Worm (Caenorhabditis elegans) whole organism, mixed stage, embryonic: ENCODE data around the gene C44C10.9.

Experiments used
- ces-1 ChIP-seq: fragments of 150-350 bp; optimal IDR thresholded peaks from 2 replicates; lab custom pipeline; 2014; ENCODE audit warnings: missing biosample characterization, missing genetic modification reagents, missing genetic modification characterization
- elt-1 ChIP-seq: sonication (generic microtip); optimal IDR thresholded peaks from 2 replicates; lab custom pipeline; 2017; ENCODE audit warnings: missing genetic modification characterization, mild to moderate bottlenecking, missing compliant biosample characterization, antibody characterized with exemption, moderate library complexity, borderline replicate concordance; ENCODE audit not compliant: insufficient read depth
- mep-1 ChIP-seq: fragments of 150-350 bp; optimal IDR thresholded peaks from 2 replicates; lab custom pipeline; 2017; ENCODE audit warnings: missing biosample characterization, missing genetic modification reagents, missing genetic modification characterization, inconsistent platforms
- nhr-237 ChIP-seq: fragments of 150-350 bp; optimal IDR thresholded peaks from 2 replicates; lab custom pipeline; 2014; ENCODE audit warnings: missing biosample characterization, missing genetic modification characterization

ce11 chrX:11702236-11702635 is 14.1 kb downstream of the C44C10.9 start, which contains the start of gene C44C10.3:
- TF ChIP-seq ces-1 (no peak), nhr-237 (tag; lab: Kevin White, UChicago) (no peak), mep-1 (tag; lab: Kevin White, UChicago) (no peak), elt-1 (tag; lab: Kevin White, UChicago) (no peak)
